Fruit fly (Drosophila melanogaster) whole organism, embryonic: ENCODE data around the gene mthl2.

Source experiments
- CG10462 ChIP-seq: fragments of 200-800 bp; sonication (Bioruptor generic); optimal IDR thresholded peaks from 2 replicates; lab custom pipeline; 2016; ENCODE audit warnings: missing biosample characterization, missing genetic modification characterization
- CG10565 ChIP-seq: fragments of 200-800 bp; sonication (Bioruptor generic); optimal IDR thresholded peaks from 3 replicates; lab custom pipeline; 2016; ENCODE audit warnings: missing biosample characterization, mild to moderate bottlenecking, missing genetic modification characterization
- CG11247 ChIP-seq: fragments of 200-800 bp; sonication (Bioruptor generic); IDR thresholded peaks from 2 replicates; pipeline ENCODE4 v1.3.6; 2022; ENCODE audit warnings: missing biosample characterization, missing genetic modification characterization
- CG14441 ChIP-seq: fragments of 200-800 bp; sonication (Bioruptor generic); IDR thresholded peaks from 2 replicates; pipeline ENCODE4 v1.3.6; 2022; ENCODE audit warnings: missing biosample characterization, missing genetic modification characterization
- CG17328 ChIP-seq: fragments of 200-800 bp; sonication (Bioruptor generic); IDR thresholded peaks from 2 replicates; pipeline ENCODE4 v1.3.6; 2022; ENCODE audit warnings: missing biosample characterization, missing genetic modification characterization
- CG31224 ChIP-seq: fragments of 200-800 bp; sonication (Bioruptor generic); IDR thresholded peaks from 2 replicates; pipeline ENCODE4 v1.3.6; 2022; ENCODE audit warnings: missing biosample characterization, missing genetic modification characterization
- CG34422 ChIP-seq: fragments of 200-800 bp; sonication (Bioruptor generic); IDR thresholded peaks from 3 replicates; pipeline ENCODE4 v1.3.6; 2022; ENCODE audit warnings: missing biosample characterization, missing genetic modification characterization
- CG3847 ChIP-seq: fragments of 200-800 bp; sonication (Bioruptor generic); IDR thresholded peaks from 2 replicates; pipeline ENCODE4 v1.3.6; 2022; ENCODE audit warnings: missing biosample characterization, missing genetic modification characterization
- CG4707 ChIP-seq: fragments of 200-800 bp; sonication (Bioruptor generic); optimal IDR thresholded peaks from 2 replicates; lab custom pipeline; 2018; ENCODE audit warnings: missing biosample characterization, mild to moderate bottlenecking, missing genetic modification characterization, moderate library complexity
- CG6175 ChIP-seq: fragments of 200-800 bp; sonication (Bioruptor generic); IDR thresholded peaks from 3 replicates; pipeline ENCODE4 v1.3.6; 2022; ENCODE audit warnings: missing biosample characterization, missing genetic modification characterization
- CG7839 ChIP-seq: fragments of 200-800 bp; sonication (Bioruptor generic); optimal IDR thresholded peaks from 3 replicates; lab custom pipeline; 2018; ENCODE audit warnings: missing biosample characterization, mild to moderate bottlenecking, missing genetic modification characterization, moderate library complexity
- CG7987 ChIP-seq: fragments of 200-800 bp; sonication (Bioruptor generic); optimal IDR thresholded peaks from 2 replicates; lab custom pipeline; 2018; ENCODE audit warnings: missing biosample characterization, mild to moderate bottlenecking, missing genetic modification characterization, moderate library complexity
- CG8924 ChIP-seq: fragments of 200-800 bp; optimal IDR thresholded peaks from 3 replicates; lab custom pipeline; 2019; ENCODE audit warnings: missing biosample characterization, mild to moderate bottlenecking, missing genetic modification characterization, moderate library complexity
- CG9932 ChIP-seq: fragments of 200-800 bp; sonication (Bioruptor generic); IDR thresholded peaks from 2 replicates; pipeline ENCODE4 v1.3.6; 2022; ENCODE audit warnings: missing biosample characterization, missing genetic modification characterization
- Ets65A ChIP-seq: fragments of 200-800 bp; sonication (Bioruptor generic); peaks from one replicate; lab custom pipeline; 2016; ENCODE audit warnings: missing biosample characterization, missing genetic modification characterization
- HLH3B ChIP-seq: fragments of 200-800 bp; sonication (Bioruptor generic); IDR thresholded peaks from 2 replicates; pipeline ENCODE4 v1.3.6; 2022; ENCODE audit warnings: missing biosample characterization, missing genetic modification characterization
- Hsf ChIP-seq: fragments of 200-800 bp; sonication (Bioruptor generic); optimal IDR thresholded peaks from 3 replicates; lab custom pipeline; 2016; ENCODE audit warnings: missing biosample characterization, missing genetic modification characterization
- Med ChIP-seq: fragments of 200-800 bp; sonication (Bioruptor generic); peaks from one replicate; lab custom pipeline; 2016; ENCODE audit warnings: missing biosample characterization, missing genetic modification characterization, mild to moderate bottlenecking, inconsistent platforms, moderate library complexity
- NC2β ChIP-seq: fragments of 200-800 bp; sonication (Bioruptor generic); optimal IDR thresholded peaks from 2 replicates; lab custom pipeline; 2016; ENCODE audit warnings: missing biosample characterization, missing genetic modification characterization
- Nf-YB ChIP-seq: fragments of 200-800 bp; sonication (Bioruptor generic); optimal IDR thresholded peaks from 3 replicates; lab custom pipeline; 2019; ENCODE audit warnings: missing biosample characterization, mild to moderate bottlenecking, missing genetic modification characterization, moderate library complexity
- bbx ChIP-seq: fragments of 200-800 bp; sonication (Bioruptor generic); IDR thresholded peaks from 2 replicates; pipeline ENCODE4 v1.3.6; 2022; ENCODE audit warnings: missing biosample characterization, missing genetic modification characterization; ENCODE audit not compliant: partially characterized antibody
- chinmo ChIP-seq: fragments of 200-800 bp; sonication (Bioruptor generic); IDR thresholded peaks from 4 replicates; pipeline ENCODE4 v1.3.6; 2022; ENCODE audit warnings: missing biosample characterization, missing genetic modification characterization; ENCODE audit not compliant: partially characterized antibody
- ci ChIP-seq: fragments of 200-800 bp; sonication (Bioruptor generic); IDR thresholded peaks from 3 replicates; pipeline ENCODE4 v1.3.6; 2022; ENCODE audit warnings: missing biosample characterization, missing genetic modification characterization
- cwo ChIP-seq: fragments of 200-800 bp; sonication (Bioruptor generic); optimal IDR thresholded peaks from 3 replicates; lab custom pipeline; 2017; ENCODE audit warnings: missing biosample characterization, missing genetic modification characterization, mild to moderate bottlenecking, moderate library complexity, missing genetic modification reagents
- en ChIP-seq: fragments of 200-800 bp; sonication (Bioruptor generic); optimal IDR thresholded peaks from 2 replicates; lab custom pipeline; 2016; ENCODE audit warnings: missing biosample characterization, missing genetic modification characterization
- fu2 ChIP-seq: fragments of 200-800 bp; sonication (Bioruptor generic); optimal IDR thresholded peaks from 2 replicates; lab custom pipeline; 2016; ENCODE audit warnings: missing biosample characterization, missing genetic modification characterization
- gcm ChIP-seq: fragments of 200-800 bp; sonication (Bioruptor generic); optimal IDR thresholded peaks from 2 replicates; lab custom pipeline; 2019; ENCODE audit warnings: missing biosample characterization, mild to moderate bottlenecking, missing genetic modification characterization, moderate library complexity
- grau ChIP-seq: fragments of 200-800 bp; optimal IDR thresholded peaks from 3 replicates; lab custom pipeline; 2019; ENCODE audit warnings: missing biosample characterization, mild to moderate bottlenecking, missing genetic modification characterization, moderate library complexity
- insv ChIP-seq, 2 experiments: fragments of 200-800 bp; sonication (Bioruptor generic); optimal IDR thresholded peaks; 3 replicates each; lab custom pipeline; 2016 to 2018; ENCODE audit warnings: missing biosample characterization in 2 of 2, missing genetic modification characterization in 2 of 2
- lola ChIP-seq, 3 experiments: fragments of >200 bp in 2 of 3; fragments of 200-800 bp in 1 of 3; sonication (Bioruptor generic) in 1 of 3; optimal IDR thresholded peaks; 2 replicates each; lab custom pipeline; 2017 to 2019; ENCODE audit warnings: missing biosample characterization in 3 of 3, missing genetic modification characterization in 3 of 3, mild to moderate bottlenecking in 1 of 3, moderate library complexity in 1 of 3
- otp ChIP-seq: fragments of 200-800 bp; sonication (Bioruptor generic); IDR thresholded peaks from 3 replicates; pipeline ENCODE4, ENCODE4 v1.3.6; 2022; ENCODE audit warnings: missing biosample characterization, missing genetic modification characterization
- phol ChIP-seq: fragments of 200-800 bp; sonication (Bioruptor generic); optimal IDR thresholded peaks from 3 replicates; lab custom pipeline; 2018; ENCODE audit warnings: missing biosample characterization, mild to moderate bottlenecking, missing genetic modification characterization, moderate library complexity
- prd ChIP-seq, 3 experiments: fragments of >200 bp in 2 of 3; fragments of 200-800 bp in 1 of 3; sonication (Bioruptor generic) in 1 of 3; optimal IDR thresholded peaks in 2 of 3; IDR thresholded peaks in 1 of 3; 2 replicates in 2 of 3; 3 replicates in 1 of 3; pipeline versions ENCODE4 v1.3.6 to Lab custom; 2017 to 2022; ENCODE audit warnings: missing biosample characterization in 1 of 3, missing genetic modification characterization in 1 of 3
- sens ChIP-seq: fragments of 200-800 bp; sonication (Bioruptor generic); peaks from one replicate; lab custom pipeline; 2016; ENCODE audit warnings: missing biosample characterization, missing genetic modification characterization
- shn ChIP-seq: fragments of 200-800 bp; sonication (Bioruptor generic); optimal IDR thresholded peaks from 3 replicates; lab custom pipeline; 2016; ENCODE audit warnings: missing biosample characterization, missing genetic modification characterization
- slbo ChIP-seq: fragments of 200-800 bp; sonication (Bioruptor generic); IDR thresholded peaks from 2 replicates; pipeline ENCODE4 v1.3.6; 2022; ENCODE audit warnings: missing biosample characterization, missing genetic modification characterization
- sob ChIP-seq: fragments of 200-800 bp; sonication (Bioruptor generic); IDR thresholded peaks from 2 replicates; pipeline ENCODE4 v1.3.6; 2022; ENCODE audit warnings: missing biosample characterization, missing genetic modification characterization
- sqz ChIP-seq: fragments of 200-800 bp; sonication (Bioruptor generic); optimal IDR thresholded peaks from 3 replicates; lab custom pipeline; 2018; ENCODE audit warnings: missing biosample characterization, mild to moderate bottlenecking, missing genetic modification characterization
- sug ChIP-seq: fragments of 200-800 bp; optimal IDR thresholded peaks from 2 replicates; lab custom pipeline; 2019; ENCODE audit warnings: missing biosample characterization, mild to moderate bottlenecking, missing genetic modification characterization, moderate library complexity
- tll ChIP-seq, 2 experiments: fragments of 200-800 bp in 1 of 2; fragments of >200 bp in 1 of 2; sonication (Bioruptor generic) in 1 of 2; optimal IDR thresholded peaks; 2 replicates each; lab custom pipeline; 2017 to 2019; ENCODE audit warnings: missing biosample characterization in 2 of 2, missing genetic modification characterization in 2 of 2, mild to moderate bottlenecking in 1 of 2, moderate library complexity in 1 of 2

mthl2 gene

DNA sequence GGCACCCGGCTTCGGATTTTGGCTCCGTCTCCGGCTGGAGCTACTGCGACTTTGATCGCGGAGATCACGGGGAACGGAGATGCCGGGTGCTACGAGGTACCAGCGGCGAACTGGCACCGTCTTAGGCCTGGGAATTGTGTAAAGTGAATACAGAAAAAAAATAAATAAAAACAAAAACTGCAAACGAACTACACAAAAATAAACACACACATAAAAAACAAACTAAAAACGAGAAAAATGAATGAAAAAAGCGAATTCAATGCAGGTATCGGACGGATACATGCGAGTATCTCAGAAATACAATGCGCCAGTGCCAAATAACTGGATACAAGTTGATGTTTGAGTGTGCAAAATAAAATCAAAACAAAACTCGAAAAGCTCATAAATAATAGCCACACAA, 24.8 kb upstream of the mthl2 start (continued):
- peak; percentile 30 for TF ChIP-seq sens (GFP tag; lab: Kevin White, UChicago)
- no peak for TF ChIP-seq sug (tag; lab: Kevin White, UChicago)
- no peak for TF ChIP-seq bbx (GFP tag; lab: Robert Waterston, UW)
- 0 out of 2 replicates have a peak, but pooled peaks have one; percentile 34 for TF ChIP-seq CG9932 (GFP tag; lab: Robert Waterston, UW)

DNA sequence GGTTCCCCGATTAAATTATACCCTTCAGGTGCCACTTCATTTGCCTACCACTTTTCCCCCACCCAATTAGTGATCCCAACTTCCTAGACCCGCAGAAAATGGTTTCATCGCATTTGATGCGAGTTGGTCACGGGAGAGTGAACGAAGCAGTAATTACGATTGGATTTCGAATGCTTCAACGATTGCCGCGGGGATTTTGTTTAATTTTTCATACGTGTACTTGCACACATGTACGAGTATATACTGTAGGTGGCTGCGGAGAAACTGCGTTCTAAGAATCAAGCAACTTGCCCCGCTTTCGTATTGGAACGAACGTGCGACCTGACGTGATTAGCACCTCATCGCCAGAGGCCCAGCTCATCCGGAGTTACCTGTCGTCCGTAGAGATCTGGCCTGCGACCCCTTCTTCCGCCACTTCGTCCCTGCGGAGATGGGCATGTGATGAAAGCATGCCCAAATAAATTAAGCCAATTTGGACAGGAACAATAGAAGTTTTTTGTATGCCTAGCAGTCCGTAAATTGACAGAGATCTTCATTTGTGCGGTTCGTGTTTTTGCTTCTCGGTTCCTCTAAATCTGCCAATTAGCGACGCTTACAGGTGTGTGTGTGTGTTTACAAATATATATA, 24.0 kb upstream of the mthl2 start:
- TF ChIP-seq CG8924 (tag; lab: Kevin White, UChicago) (no peak), CG6175 (0 out of 3 replicates have a peak, but pooled peaks have one; percentile 10), CG7987 (GFP tag; lab: Kevin White, UChicago) (peak; percentile 2), tll (GFP tag; optimal IDR thresholded peaks at IDR 0.05; lab: Kevin White, UChicago) (no peak), insv (GFP tag; optimal IDR thresholded peaks at IDR 0.05; lab: Kevin White, UChicago) (no peak), CG4707 (GFP tag; lab: Kevin White, UChicago) (no peak), NC2β (GFP tag; lab: Kevin White, UChicago) (no peak), slbo (GFP tag; lab: Robert Waterston, UW) (0 out of 2 replicates have a peak, but pooled peaks have one; percentile 12), chinmo (GFP tag; lab: Robert Waterston, UW) (0 out of 4 replicates have a peak, but pooled peaks have one; percentile 32), ci (GFP tag; lab: Robert Waterston, UW) (0 out of 3 replicates have a peak, but pooled peaks have one; percentile 23), otp (GFP tag; lab: Robert Waterston, UW) (peak; percentile 61; the same call in 2 of the 3 replicates), sens (GFP tag; lab: Kevin White, UChicago) (no peak), CG34422 (0 out of 3 replicates have a peak, but pooled peaks have one; percentile 9), Hsf (no peak), en (GFP tag; lab: Kevin White, UChicago) (no peak), sob (GFP tag; lab: Robert Waterston, UW) (0 out of 2 replicates have a peak, but pooled peaks have one; percentile 23), lola (GFP tag; optimal IDR thresholded peaks at IDR 0.05; lab: Kevin White, UChicago) (no peak), CG10462 (GFP tag; lab: Kevin White, UChicago) (no peak), CG7839 (tag; lab: Kevin White, UChicago) (no peak), cwo (peak; percentile 51), CG31224 (no peak), grau (tag; lab: Kevin White, UChicago) (peak; percentile 62), HLH3B (GFP tag; lab: Robert Waterston, UW) (0 out of 2 replicates have a peak, but pooled peaks have one; percentile 7), CG10565 (GFP tag; lab: Kevin White, UChicago) (no peak)
- TF ChIP-seq, all 482 proteins: peak for 11

- TF ChIP-seq CG17328 (GFP tag; lab: Robert Waterston, UW) (0 out of 2 replicates have a peak, but pooled peaks have one; percentile 25), prd (optimal IDR thresholded peaks at IDR 0.05; lab: Kevin White, UChicago) (no peak), prd (GFP tag; IDR thresholded peaks at IDR 0.05; lab: Robert Waterston, UW) (0 out of 3 replicates have a peak, but pooled peaks have one; percentile 9), fu2 (GFP tag; lab: Kevin White, UChicago) (no peak), gcm (GFP tag; lab: Kevin White, UChicago) (no peak), CG14441 (0 out of 2 replicates have a peak, but pooled peaks have one; percentile 9), sens (GFP tag; lab: Kevin White, UChicago) (peak; percentile 33), sqz (GFP tag; lab: Kevin White, UChicago) (peak; percentile 7), Ets65A (GFP tag; lab: Kevin White, UChicago) (no peak), phol (tag; lab: Kevin White, UChicago) (no peak), shn (GFP tag; lab: Kevin White, UChicago) (no peak), CG11247 (0 out of 2 replicates have a peak, but pooled peaks have one; percentile 23), en (GFP tag; lab: Kevin White, UChicago) (no peak), Nf-YB (GFP tag; lab: Kevin White, UChicago) (no peak), Med (peak; percentile 74), otp (GFP tag; lab: Robert Waterston, UW) (0 out of 3 replicates have a peak, but pooled peaks have one; percentile 55), CG3847 (GFP tag; lab: Robert Waterston, UW) (no peak)
These were observed 23.0 kb upstream of the mthl2 start for dm6 chr3L:5581542-5581941.
